Fruit fly (Drosophila melanogaster): ENCODE measurements around the gene CG16721.

The CG16721 gene

DNA sequence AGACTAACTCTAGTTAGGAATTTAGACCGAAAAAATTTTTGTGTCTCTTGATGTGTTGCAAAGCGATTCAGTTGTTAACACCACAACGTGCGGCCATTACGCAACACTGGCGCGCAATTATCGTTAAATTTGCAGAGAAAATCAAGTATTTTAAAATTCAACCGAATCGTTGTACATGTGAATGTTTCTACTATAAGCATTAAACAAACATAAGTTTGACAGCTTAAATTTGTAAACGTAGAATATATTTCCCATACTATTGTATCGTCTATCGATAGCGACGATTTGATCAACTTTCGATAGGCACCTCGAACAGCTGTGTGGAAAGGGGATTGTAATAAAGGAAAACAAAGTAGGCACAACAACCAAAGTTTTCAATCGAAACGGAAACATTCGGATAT, at the start of gene CG16721, which contains the start of gene Usp30 (continued):
- TF ChIP-seq ato (GFP tag; IDR thresholded peaks at IDR 0.05; ENCODE audit: partially characterized antibody) (peak; percentile 60), CG30403 (GFP tag; optimal IDR thresholded peaks at IDR 0.05) (peak; percentile 51), CG15514 (GFP tag; optimal IDR thresholded peaks at IDR 0.05) (peak; percentile 71), Gug (GFP tag; IDR thresholded peaks at IDR 0.05) (peak; percentile 5; the same call in 1 of the 4 replicates), CG32532 (GFP tag; IDR thresholded peaks at IDR 0.05) (0 out of 2 replicates have a peak, but pooled peaks have one; percentile 28), Camta (GFP tag; optimal IDR thresholded peaks at IDR 0.05) (peak; percentile 1), Meics (GFP tag; optimal IDR thresholded peaks at IDR 0.05) (peak; percentile 26), zen (tag; optimal IDR thresholded peaks at IDR 0.05) (peak; percentile 26), fd102C (GFP tag; optimal IDR thresholded peaks at IDR 0.05) (no peak), az2 (GFP tag; optimal IDR thresholded peaks at IDR 0.05) (peak; percentile 6), zen2 (GFP tag; IDR thresholded peaks at IDR 0.05; ENCODE audit: partially characterized antibody) (peak; percentile 47; the same call in 1 of the 3 replicates), Atf3 (GFP tag; optimal IDR thresholded peaks at IDR 0.05) (no peak), corto (GFP tag; optimal IDR thresholded peaks at IDR 0.05) (no peak), CG31224 (GFP tag; IDR thresholded peaks at IDR 0.05) (no peak), Dref (GFP tag; IDR thresholded peaks at IDR 0.05) (peak; percentile 64), toy (GFP tag; IDR thresholded peaks at IDR 0.05) (no peak), NC2α (GFP tag; optimal IDR thresholded peaks at IDR 0.05) (no peak), CG11093 (GFP tag; IDR thresholded peaks at IDR 0.05) (no peak), Poxn (GFP tag; IDR thresholded peaks at IDR 0.05) (no peak), Ada2b (GFP tag; IDR thresholded peaks at IDR 0.05) (no peak), CG4360 (GFP tag; IDR thresholded peaks at IDR 0.05) (no peak), crol (GFP tag; IDR thresholded peaks at IDR 0.05) (no peak), NC2β (GFP tag; optimal IDR thresholded peaks at IDR 0.05) (peak; percentile 60), D19A (tag; optimal IDR thresholded peaks at IDR 0.05) (peak; percentile 23)

dm6 chrX:5839737-5840136, 39.9 kb upstream of the CG16721 start:
- no peak for TF ChIP-seq dm (GFP tag; optimal IDR thresholded peaks at IDR 0.05)
- no peak for TF ChIP-seq hkb (optimal IDR thresholded peaks at IDR 0.05)
- TF ChIP-seq hkb (GFP tag; IDR thresholded peaks at IDR 0.05), result no peak
- no peak for TF ChIP-seq pb (GFP tag; optimal IDR thresholded peaks at IDR 0.05)
- peak; percentile 76 for TF ChIP-seq stwl (tag; optimal IDR thresholded peaks at IDR 0.05)
- no peak for TF ChIP-seq unc-4 (GFP tag; IDR thresholded peaks at IDR 0.05; ENCODE audit: partially characterized antibody)
- no peak for TF ChIP-seq E2f1 (GFP tag; IDR thresholded peaks at IDR 0.05)
- TF ChIP-seq CG14710 (tag; optimal IDR thresholded peaks at IDR 0.05), result peak; percentile 61
- no peak for TF ChIP-seq CG2712 (tag; optimal IDR thresholded peaks at IDR 0.05)
- TF ChIP-seq Nf-YC (tag; optimal IDR thresholded peaks at IDR 0.05), result no peak
- no peak for TF ChIP-seq CG30431 (GFP tag; optimal IDR thresholded peaks at IDR 0.05)
- TF ChIP-seq ara (GFP tag; IDR thresholded peaks at IDR 0.05), result no peak

dm6 chrX:5844980-5845379, 34.7 kb upstream of the CG16721 start, which contains the start of gene CG12729:
TSS of gene CG12729 (plus strand) at chrX:5845280.
- TF ChIP-seq Xbp1 (GFP tag; optimal IDR thresholded peaks at IDR 0.05), result no peak
- TF ChIP-seq wdn (GFP tag; IDR thresholded peaks at IDR 0.05), result no peak
- TF ChIP-seq CG12391 (tag; optimal IDR thresholded peaks at IDR 0.05), result no peak
- TF ChIP-seq Atf6 (GFP tag; IDR thresholded peaks at IDR 0.05), result no peak
- no peak for TF ChIP-seq CG10543 (GFP tag; optimal IDR thresholded peaks at IDR 0.05)
- no peak for TF ChIP-seq Doc2 (GFP tag; IDR thresholded peaks at IDR 0.05)
- no peak for TF ChIP-seq gcm (GFP tag; optimal IDR thresholded peaks at IDR 0.05)
